Worm (Caenorhabditis elegans) whole organism, midembryonic: ENCODE measurements around the gene C33D9.8.

Source experiments
- flt-1 ChIP-seq: fragments of 200-800 bp; sonication (Bioruptor generic); IDR thresholded peaks from 2 replicates; pipeline ENCODE4 v1.3.6; 2022; ENCODE audit warnings: missing genetic modification characterization, missing compliant biosample characterization
- med-1 ChIP-seq: sonication (generic microtip); optimal IDR thresholded peaks from 2 replicates; lab custom pipeline; 2017; ENCODE audit warnings: missing genetic modification characterization, mild to moderate bottlenecking, missing compliant biosample characterization, antibody characterized with exemption, missing genetic modification reagents; ENCODE audit not compliant: insufficient read depth
- ztf-23 ChIP-seq: fragments of 200-800 bp; sonication (Bioruptor generic); IDR thresholded peaks from 2 replicates; pipeline ENCODE4 v1.3.6; 2022; ENCODE audit warnings: missing genetic modification reagents, missing genetic modification characterization, missing compliant biosample characterization

ce11 chrIV:8761896-8762295 lies 24.7 kb downstream of the C33D9.8 start, which contains the start of the genes F20C5.11 and klp-11:
- TF ChIP-seq ztf-23 (GFP tag; lab: Robert Waterston, UW) = no peak
- no peak for TF ChIP-seq flt-1 (GFP tag; lab: Robert Waterston, UW)
- no peak for TF ChIP-seq med-1
